Fruit fly (Drosophila melanogaster): ENCODE data around the gene CG18530.

CG18530 gene

DNA sequence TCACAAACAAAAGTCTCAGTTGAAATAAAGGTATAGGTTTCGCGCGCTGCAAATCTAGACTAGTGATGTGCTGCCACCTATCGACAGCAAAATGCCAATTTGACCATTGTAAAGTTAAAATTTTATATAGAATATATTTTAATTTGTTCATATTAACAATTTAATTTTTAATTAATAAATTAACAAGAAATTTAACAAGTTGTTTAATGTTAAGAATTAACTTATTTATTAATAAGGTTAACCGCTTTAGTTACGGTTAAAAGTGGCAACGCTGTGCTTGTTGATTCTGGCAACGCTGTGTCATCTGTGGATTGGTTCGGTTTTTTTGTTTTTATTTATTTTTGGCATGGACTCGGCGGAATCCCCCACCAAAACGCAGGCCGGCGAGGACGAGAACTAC, 2.8 kb upstream of the CG18530 start, which contains the start of gene Not10 (continued):
- TF ChIP-seq lola (GFP tag; optimal IDR thresholded peaks at IDR 0.05) (peak in 1 of 3 experiments; percentile 11), Trl (optimal IDR thresholded peaks at IDR 0.05) (no peak), Trl (GFP tag; optimal IDR thresholded peaks at IDR 0.05) (no peak), slp2 (GFP tag; optimal IDR thresholded peaks at IDR 0.05) (no peak), pho (GFP tag; optimal IDR thresholded peaks at IDR 0.05) (no peak), cato (GFP tag; optimal IDR thresholded peaks at IDR 0.05; ENCODE audit: borderline replicate concordance) (no peak), Antp (GFP tag; optimal IDR thresholded peaks at IDR 0.05) (no peak), Bteb2 (GFP tag; optimal IDR thresholded peaks at IDR 0.05) (no peak), CG9876 (GFP tag; optimal IDR thresholded peaks at IDR 0.05) (no peak), CG17186 (GFP tag; optimal IDR thresholded peaks at IDR 0.05) (no peak), CG10543 (GFP tag; optimal IDR thresholded peaks at IDR 0.05) (no peak), CG12391 (tag; optimal IDR thresholded peaks at IDR 0.05) (peak; percentile 77), Doc2 (GFP tag; IDR thresholded peaks at IDR 0.05) (no peak), shn (GFP tag; optimal IDR thresholded peaks at IDR 0.05) (no peak), CG12299 (tag; optimal IDR thresholded peaks at IDR 0.05) (peak; percentile 65), cg (GFP tag; optimal IDR thresholded peaks at IDR 0.05) (no peak), CG6854 (GFP tag; optimal IDR thresholded peaks at IDR 0.05) (no peak), Nf-YC (tag; optimal IDR thresholded peaks at IDR 0.05) (no peak), D (optimal IDR thresholded peaks at IDR 0.05) (no peak), D (GFP tag; optimal IDR thresholded peaks at IDR 0.05) (no peak), klu (GFP tag; IDR thresholded peaks at IDR 0.05) (no peak; the same call in 1 of the 2 replicates), CG7963 (GFP tag; IDR thresholded peaks at IDR 0.05; ENCODE audit: partially characterized antibody) (no peak), CG10321 (GFP tag; IDR thresholded peaks at IDR 0.05) (no peak), dm (GFP tag; optimal IDR thresholded peaks at IDR 0.05) (no peak), twi (tag; optimal IDR thresholded peaks at IDR 0.05) (peak; percentile 14), salm (tag; optimal IDR thresholded peaks at IDR 0.05) (no peak), Fer1 (GFP tag; optimal IDR thresholded peaks at IDR 0.05) (no peak), zen2 (GFP tag; IDR thresholded peaks at IDR 0.05; ENCODE audit: partially characterized antibody) (no peak; the same call in 2 of the 3 replicates), unc-4 (GFP tag; IDR thresholded peaks at IDR 0.05; ENCODE audit: partially characterized antibody) (peak; percentile 83), CG9215 (GFP tag; IDR thresholded peaks at IDR 0.05) (no peak), CG10366 (GFP tag; IDR thresholded peaks at IDR 0.05) (no peak), HLH4C (GFP tag; IDR thresholded peaks at IDR 0.05; ENCODE audit: partially characterized antibody) (peak; percentile 69; the same call in 2 of the 3 replicates), CG9797 (GFP tag; optimal IDR thresholded peaks at IDR 0.05) (peak; percentile 20), Camta (GFP tag; optimal IDR thresholded peaks at IDR 0.05) (no peak), CG14050 (GFP tag; IDR thresholded peaks at IDR 0.05) (no peak), CG13775 (GFP tag; optimal IDR thresholded peaks at IDR 0.05) (peak; percentile 50), Rfx (GFP tag; IDR thresholded peaks at IDR 0.05) (peak; percentile 52), wdn (GFP tag; IDR thresholded peaks at IDR 0.05) (no peak), btn (GFP tag; optimal IDR thresholded peaks at IDR 0.05) (no peak), Mes4 (GFP tag; optimal IDR thresholded peaks at IDR 0.05) (no peak), gem (tag; optimal IDR thresholded peaks at IDR 0.05) (no peak), bsh (GFP tag; optimal IDR thresholded peaks at IDR 0.05) (peak in 1 of 2 experiments; percentile 29), Kr (GFP tag; optimal IDR thresholded peaks at IDR 0.05) (no peak), CTCF (GFP tag; optimal IDR thresholded peaks at IDR 0.05) (peak; percentile 85), CG30431 (GFP tag; optimal IDR thresholded peaks at IDR 0.05) (no peak), sug (tag; optimal IDR thresholded peaks at IDR 0.05) (no peak), ATbp (GFP tag; optimal IDR thresholded peaks at IDR 0.05) (no peak), CG11560 (tag; IDR thresholded peaks at IDR 0.05) (no peak), vvl (GFP tag; IDR thresholded peaks at IDR 0.05) (0 out of 2 replicates have a peak, but pooled peaks have one; percentile 11), CG3995 (GFP tag; optimal IDR thresholded peaks at IDR 0.05) (no peak), CG15601 (tag; optimal IDR thresholded peaks at IDR 0.05) (peak; percentile 65), row (GFP tag; IDR thresholded peaks at IDR 0.05) (peak; percentile 79)

All from whole organism, embryonic.